Fruit fly (Drosophila melanogaster) whole organism, prepupa: ENCODE results near the gene Rab30.

Experiments used
- Blimp-1 ChIP-seq: fragments of 200-800 bp; sonication (Bioruptor generic); optimal IDR thresholded peaks from 3 replicates; lab custom pipeline; 2017; ENCODE audit warnings: missing biosample characterization, missing genetic modification characterization, mild to moderate bottlenecking, moderate library complexity, missing genetic modification reagents
- CG11762 ChIP-seq: fragments of 200-800 bp; sonication (Bioruptor generic); optimal IDR thresholded peaks from 3 replicates; lab custom pipeline; 2016; ENCODE audit warnings: missing biosample characterization, missing genetic modification characterization; ENCODE audit not compliant: insufficient read depth
- CG15336 ChIP-seq: fragments of 200-800 bp; sonication (Bioruptor generic); IDR thresholded peaks from 2 replicates; pipeline ENCODE4 v1.3.6; 2022; ENCODE audit warnings: missing biosample characterization, missing genetic modification characterization
- CG1621 ChIP-seq: fragments of 200-800 bp; sonication (Bioruptor generic); optimal IDR thresholded peaks from 3 replicates; lab custom pipeline; 2018; ENCODE audit warnings: missing biosample characterization, mild to moderate bottlenecking, missing genetic modification characterization
- CG16779 ChIP-seq: fragments of 200-800 bp; sonication (Bioruptor generic); optimal IDR thresholded peaks from 3 replicates; lab custom pipeline; 2017; ENCODE audit warnings: missing biosample characterization, mild to moderate bottlenecking, missing genetic modification characterization
- CG3032 ChIP-seq: fragments of 200-800 bp; optimal IDR thresholded peaks from 2 replicates; lab custom pipeline; 2019; ENCODE audit warnings: missing biosample characterization, mild to moderate bottlenecking, missing genetic modification characterization, moderate library complexity
- CG31627 ChIP-seq: fragments of 200-800 bp; sonication (Bioruptor generic); optimal IDR thresholded peaks from 3 replicates; lab custom pipeline; 2016; ENCODE audit warnings: missing biosample characterization, missing genetic modification characterization
- CG32006 ChIP-seq: fragments of 200-800 bp; sonication (Bioruptor generic); optimal IDR thresholded peaks from 3 replicates; lab custom pipeline; 2017; ENCODE audit warnings: missing biosample characterization, mild to moderate bottlenecking, missing genetic modification characterization
- CG34406 ChIP-seq: fragments of 200-800 bp; sonication (Bioruptor generic); optimal IDR thresholded peaks from 3 replicates; lab custom pipeline; 2016; ENCODE audit warnings: missing biosample characterization, missing genetic modification characterization
- CG6163 ChIP-seq: fragments of 200-800 bp; sonication (Bioruptor generic); IDR thresholded peaks from 3 replicates; pipeline ENCODE4 v1.3.6; 2022; ENCODE audit warnings: missing biosample characterization, missing genetic modification characterization
- CG6276 ChIP-seq: fragments of 200-800 bp; sonication (Bioruptor generic); optimal IDR thresholded peaks from 2 replicates; lab custom pipeline; 2017; ENCODE audit warnings: missing biosample characterization, mild to moderate bottlenecking, missing genetic modification characterization
- CG6792 ChIP-seq: fragments of 200-800 bp; sonication (Bioruptor generic); optimal IDR thresholded peaks from 3 replicates; lab custom pipeline; 2016; ENCODE audit warnings: missing biosample characterization, missing genetic modification characterization
- CG6808 ChIP-seq: fragments of 200-800 bp; sonication (Bioruptor generic); optimal IDR thresholded peaks from 3 replicates; lab custom pipeline; 2017; ENCODE audit warnings: missing biosample characterization, missing genetic modification characterization, mild to moderate bottlenecking, moderate library complexity, missing genetic modification reagents
- CG8119 ChIP-seq: fragments of 200-800 bp; sonication (Bioruptor generic); IDR thresholded peaks from 3 replicates; pipeline ENCODE4 v1.3.6; 2022; ENCODE audit warnings: missing biosample characterization, missing genetic modification characterization
- CG9139 ChIP-seq: fragments of 200-800 bp; sonication (Bioruptor generic); optimal IDR thresholded peaks from 3 replicates; lab custom pipeline; 2017; ENCODE audit warnings: missing biosample characterization, mild to moderate bottlenecking, missing genetic modification characterization
- Eip75B ChIP-seq: fragments of 200-800 bp; sonication (Bioruptor generic); optimal IDR thresholded peaks from 3 replicates; lab custom pipeline; 2016; ENCODE audit warnings: missing biosample characterization, missing genetic modification characterization
- Eip78C ChIP-seq: fragments of 200-800 bp; sonication (Bioruptor generic); peaks from one replicate; lab custom pipeline; 2016; ENCODE audit warnings: missing biosample characterization, missing genetic modification characterization
- Eip93F ChIP-seq: fragments of 200-800 bp; sonication (Bioruptor generic); optimal IDR thresholded peaks from 2 replicates; lab custom pipeline; 2016; ENCODE audit warnings: missing biosample characterization, mild to moderate bottlenecking, missing genetic modification characterization
- Ets96B ChIP-seq: fragments of 200-800 bp; optimal IDR thresholded peaks from 2 replicates; lab custom pipeline; 2019; ENCODE audit warnings: missing biosample characterization, mild to moderate bottlenecking, missing genetic modification characterization, moderate library complexity
- Hr39 ChIP-seq: fragments of 200-800 bp; sonication (Bioruptor generic); optimal IDR thresholded peaks from 2 replicates; lab custom pipeline; 2016; ENCODE audit warnings: missing biosample characterization, missing genetic modification characterization
- Hr4 ChIP-seq: fragments of 200-800 bp; sonication (Bioruptor generic); optimal IDR thresholded peaks from 3 replicates; lab custom pipeline; 2016; ENCODE audit warnings: missing biosample characterization, missing genetic modification characterization
- Lpt ChIP-seq: fragments of 200-800 bp; sonication (Bioruptor generic); optimal IDR thresholded peaks from 3 replicates; lab custom pipeline; 2016; ENCODE audit warnings: missing biosample characterization, missing genetic modification characterization
- OdsH ChIP-seq: fragments of 200-800 bp; sonication (Bioruptor generic); optimal IDR thresholded peaks from 3 replicates; lab custom pipeline; 2016; ENCODE audit warnings: missing biosample characterization, missing genetic modification characterization
- Sox14 ChIP-seq: fragments of 200-800 bp; sonication (Bioruptor generic); optimal IDR thresholded peaks from 3 replicates; lab custom pipeline; 2016; ENCODE audit warnings: missing biosample characterization, missing genetic modification characterization
- achi ChIP-seq: fragments of 200-800 bp; sonication (Bioruptor generic); optimal IDR thresholded peaks from 3 replicates; lab custom pipeline; 2016; ENCODE audit warnings: missing biosample characterization, missing genetic modification characterization
- acj6 ChIP-seq: fragments of 200-800 bp; sonication (Bioruptor generic); optimal IDR thresholded peaks from 3 replicates; lab custom pipeline; 2016; ENCODE audit warnings: missing biosample characterization, missing genetic modification characterization
- cyc ChIP-seq: fragments of 200-800 bp; sonication (Bioruptor generic); optimal IDR thresholded peaks from 3 replicates; lab custom pipeline; 2016; ENCODE audit warnings: missing biosample characterization, missing genetic modification characterization
- dac ChIP-seq: fragments of 200-800 bp; sonication (Bioruptor generic); optimal IDR thresholded peaks from 2 replicates; lab custom pipeline; 2017; ENCODE audit warnings: missing biosample characterization, mild to moderate bottlenecking, missing genetic modification characterization
- dsx ChIP-seq: fragments of 200-800 bp; optimal IDR thresholded peaks from 3 replicates; lab custom pipeline; 2019; ENCODE audit warnings: missing biosample characterization, mild to moderate bottlenecking, missing genetic modification characterization, moderate library complexity; ENCODE audit not compliant: poor library complexity, severe bottlenecking
- eg ChIP-seq: fragments of 200-800 bp; sonication (Bioruptor generic); IDR thresholded peaks from 3 replicates; pipeline ENCODE4 v1.3.6; 2022; ENCODE audit warnings: missing biosample characterization, missing genetic modification characterization
- fd85E ChIP-seq: fragments of 200-800 bp; sonication (Bioruptor generic); optimal IDR thresholded peaks from 3 replicates; lab custom pipeline; 2016; ENCODE audit warnings: missing biosample characterization, missing genetic modification characterization
- fkh ChIP-seq: fragments of 200-800 bp; sonication (Bioruptor generic); optimal IDR thresholded peaks from 3 replicates; lab custom pipeline; 2017; ENCODE audit warnings: missing biosample characterization, mild to moderate bottlenecking, missing genetic modification characterization, moderate library complexity
- net ChIP-seq: fragments of 200-800 bp; sonication (Bioruptor generic); optimal IDR thresholded peaks from 3 replicates; lab custom pipeline; 2016; ENCODE audit warnings: missing biosample characterization, missing genetic modification characterization
- salr ChIP-seq, 2 experiments: fragments of 200-800 bp; sonication (Bioruptor generic); optimal IDR thresholded peaks; 3 replicates each; lab custom pipeline; 2016 to 2018; ENCODE audit warnings: missing biosample characterization in 2 of 2, missing genetic modification characterization in 2 of 2, mild to moderate bottlenecking in 1 of 2
- spab ChIP-seq: fragments of 200-800 bp; sonication (Bioruptor generic); optimal IDR thresholded peaks from 2 replicates; lab custom pipeline; 2017; ENCODE audit warnings: missing biosample characterization, mild to moderate bottlenecking, missing genetic modification characterization, missing genetic modification reagents
- ss ChIP-seq, 2 experiments: fragments of 200-800 bp; sonication (Bioruptor generic); optimal IDR thresholded peaks; 2 replicates in 1 of 2; 3 replicates in 1 of 2; lab custom pipeline; 2017 to 2018; ENCODE audit warnings: mild to moderate bottlenecking in 2 of 2, missing biosample characterization in 2 of 2, missing genetic modification characterization in 2 of 2, moderate library complexity in 1 of 2
- svp ChIP-seq: fragments of 200-800 bp; sonication (Bioruptor generic); peaks from one replicate; lab custom pipeline; 2016; ENCODE audit warnings: missing biosample characterization, missing genetic modification characterization

Rab30 gene

DNA sequence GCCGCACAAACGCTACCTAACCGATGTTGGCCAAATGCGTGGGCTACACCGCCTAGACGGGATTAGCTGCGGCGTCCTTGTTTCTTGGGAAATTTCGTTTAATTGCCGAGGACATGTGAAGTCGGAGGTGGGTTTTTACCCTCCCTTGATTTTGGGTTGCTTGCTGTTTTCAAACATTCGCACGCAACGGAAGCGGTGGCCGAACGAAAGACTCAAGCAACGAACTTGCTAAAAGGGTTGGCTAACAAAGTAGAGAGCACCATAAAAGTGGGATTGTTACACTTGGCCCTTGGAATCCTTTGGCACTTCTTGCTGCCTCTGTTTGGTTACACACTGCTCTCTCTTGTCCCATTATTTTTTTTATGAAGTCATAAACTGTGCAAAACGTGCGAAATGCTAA lies 21.9 kb downstream of the Rab30 start:
- TF ChIP-seq CG8119 (GFP tag; lab: Robert Waterston, UW) (0 out of 3 replicates have a peak, but pooled peaks have one; percentile 6), achi (no peak)

DNA sequence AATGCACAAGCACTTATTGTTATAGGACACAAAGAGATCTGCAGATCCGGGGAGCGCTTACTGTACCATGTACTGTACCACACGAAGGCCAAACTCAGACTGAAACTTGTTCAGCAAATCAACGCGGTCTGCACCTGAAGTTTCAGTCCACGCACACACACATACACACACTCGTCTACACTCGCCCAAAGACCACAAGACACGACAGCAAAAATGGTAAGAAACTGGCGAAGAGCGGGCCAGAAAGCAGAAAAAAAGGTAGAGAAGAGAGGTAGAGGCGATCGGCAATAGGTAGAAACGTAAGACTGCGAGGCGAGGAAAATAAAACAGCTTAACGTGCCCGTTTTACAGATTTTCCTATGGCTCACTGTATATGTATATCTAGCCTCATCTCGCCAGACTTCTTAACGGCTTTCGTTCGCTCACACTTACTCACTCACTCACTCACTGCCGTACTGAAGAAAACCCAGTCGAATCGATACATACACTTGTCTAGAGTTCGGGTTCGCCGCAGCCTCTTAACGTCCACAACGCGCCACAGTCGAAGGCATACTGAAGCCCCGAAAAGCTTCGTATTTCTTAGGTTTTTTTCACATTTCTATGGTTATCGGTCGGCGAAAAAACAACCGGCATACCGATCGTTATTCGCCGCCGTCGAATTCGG lies 22.5 kb downstream of the Rab30 start, which contains the start of gene uif:
uif (minus strand) TSS at position 553 of the 664 bp plus-strand sequence.
- TF ChIP-seq OdsH (GFP tag; lab: Kevin White, UChicago) = no peak
- peak; percentile 13 for TF ChIP-seq Sox14 (GFP tag; lab: Kevin White, UChicago)
- TF ChIP-seq CG11762 (GFP tag; lab: Kevin White, UChicago) = no peak
- peak; percentile 24; the same call in 1 of the 3 replicates for TF ChIP-seq CG8119 (GFP tag; lab: Robert Waterston, UW)
- peak; percentile 1 for TF ChIP-seq spab (GFP tag; lab: Kevin White, UChicago)
- TF ChIP-seq CG6276 = peak; percentile 52
- no peak for TF ChIP-seq salr (GFP tag; optimal IDR thresholded peaks at IDR 0.05; lab: Kevin White, UChicago)
- TF ChIP-seq dsx (GFP tag; lab: Kevin White, UChicago) = peak; percentile 46
- peak; percentile 52 for TF ChIP-seq CG6163 (GFP tag; lab: Robert Waterston, UW)
- peak; percentile 40; the same call in 1 of the 2 replicates for TF ChIP-seq CG15336 (GFP tag; lab: Robert Waterston, UW)
- peak; percentile 59 for TF ChIP-seq Lpt (GFP tag; lab: Kevin White, UChicago)
- TF ChIP-seq CG3032 = no peak
- peak; percentile 7 for TF ChIP-seq Ets96B (tag; lab: Kevin White, UChicago)
- TF ChIP-seq CG6808 = peak; percentile 9
- peak; percentile 46 to 51 for TF ChIP-seq ss (GFP tag; optimal IDR thresholded peaks at IDR 0.05; lab: Kevin White, UChicago)
- peak; percentile 36 for TF ChIP-seq Eip75B
- TF ChIP-seq Eip78C (GFP tag; lab: Kevin White, UChicago) = peak; percentile 61
- TF ChIP-seq net (GFP tag; lab: Kevin White, UChicago) = peak; percentile 33

DNA sequence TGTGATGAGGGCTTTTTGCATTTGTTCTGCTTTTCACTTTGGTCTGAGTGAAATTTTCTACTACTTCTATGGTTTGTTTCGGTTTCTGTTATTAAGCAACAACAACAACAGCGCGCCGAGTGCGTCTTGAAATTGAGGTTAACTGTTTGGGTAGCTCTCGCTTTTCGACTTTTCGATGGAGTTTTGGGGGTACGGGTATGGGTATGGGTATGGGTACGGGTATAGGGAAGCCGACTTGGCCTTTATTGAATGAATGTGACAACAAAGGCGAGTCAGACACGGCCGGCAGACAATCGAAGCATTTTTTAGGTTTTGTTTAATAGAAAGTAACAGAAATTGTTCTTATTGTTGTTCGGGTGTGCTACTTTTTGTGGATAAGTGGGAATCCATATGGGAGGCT lies 24.8 kb downstream of the Rab30 start:
- no peak for TF ChIP-seq cyc
- TF ChIP-seq CG34406 = no peak

DNA sequence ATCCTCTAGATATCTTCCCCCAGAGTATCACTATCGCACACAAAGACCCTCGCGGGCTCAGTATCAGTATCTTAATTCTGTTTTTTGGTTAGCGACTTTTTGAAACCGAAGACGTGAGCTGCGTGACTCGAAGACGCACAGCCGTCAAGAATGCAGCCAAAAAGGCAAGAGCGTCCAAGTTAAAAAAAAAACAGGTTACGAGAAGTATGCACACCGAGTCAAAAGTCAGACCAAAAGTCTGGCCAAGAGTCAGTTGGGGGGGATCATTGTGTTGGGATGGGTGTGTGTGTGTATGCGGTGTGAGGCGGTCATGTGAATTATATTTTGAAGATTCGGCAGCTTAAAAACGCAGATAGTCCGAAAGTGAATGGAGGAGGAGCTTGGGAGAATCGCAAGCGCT lies 26.9 kb downstream of the Rab30 start:
- TF ChIP-seq Eip78C (GFP tag; lab: Kevin White, UChicago) = peak; percentile 21
- TF ChIP-seq CG6808 = no peak

DNA sequence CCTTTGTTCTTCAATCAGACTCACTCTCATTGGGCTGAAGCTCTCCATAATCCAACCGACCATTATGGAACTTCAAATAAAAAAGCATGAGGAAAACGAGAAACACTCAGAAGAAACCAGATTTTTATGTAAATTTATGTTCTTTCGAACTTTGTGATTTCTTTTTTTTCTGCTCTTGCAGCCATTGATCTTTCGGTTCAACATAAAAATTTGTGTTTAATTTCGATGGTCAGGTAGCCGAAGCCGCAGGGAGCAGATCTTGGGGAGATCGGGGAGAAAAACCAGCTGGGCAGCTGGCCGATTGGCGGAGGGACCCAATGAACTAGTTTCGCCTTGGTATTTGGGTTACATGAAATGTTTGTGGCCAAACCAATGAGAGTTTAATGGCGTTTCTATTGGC lies 28.1 kb downstream of the Rab30 start:
- TF ChIP-seq svp (GFP tag; lab: Kevin White, UChicago) = peak; percentile 49
- TF ChIP-seq Eip78C (GFP tag; lab: Kevin White, UChicago) = peak; percentile 7
- peak; percentile 27 for TF ChIP-seq Blimp-1 (GFP tag; lab: Kevin White, UChicago)
- TF ChIP-seq CG32006 (GFP tag; lab: Kevin White, UChicago) = no peak

DNA sequence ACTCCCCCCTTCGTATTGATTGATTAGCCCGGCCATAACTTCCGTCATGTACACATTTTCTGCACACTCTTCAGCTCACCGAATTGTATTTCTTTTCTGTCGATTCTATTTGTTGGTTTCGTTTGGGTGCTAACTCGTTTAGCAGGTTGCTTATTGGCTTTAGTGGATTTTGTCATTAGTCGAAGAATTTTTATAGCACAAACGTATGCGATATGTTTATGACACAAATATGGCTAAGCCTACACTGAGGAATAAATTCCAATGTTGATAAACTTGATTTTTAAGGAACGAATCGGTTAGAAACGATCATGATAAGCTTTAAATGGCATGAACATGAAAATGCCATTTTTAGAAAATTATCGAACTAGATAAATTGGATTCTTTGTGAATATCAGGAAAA lies 33.7 kb downstream of the Rab30 start:
- TF ChIP-seq eg = 0 out of 3 replicates have a peak, but pooled peaks have one; percentile 6
- TF ChIP-seq dac (GFP tag; lab: Kevin White, UChicago) = no peak

DNA sequence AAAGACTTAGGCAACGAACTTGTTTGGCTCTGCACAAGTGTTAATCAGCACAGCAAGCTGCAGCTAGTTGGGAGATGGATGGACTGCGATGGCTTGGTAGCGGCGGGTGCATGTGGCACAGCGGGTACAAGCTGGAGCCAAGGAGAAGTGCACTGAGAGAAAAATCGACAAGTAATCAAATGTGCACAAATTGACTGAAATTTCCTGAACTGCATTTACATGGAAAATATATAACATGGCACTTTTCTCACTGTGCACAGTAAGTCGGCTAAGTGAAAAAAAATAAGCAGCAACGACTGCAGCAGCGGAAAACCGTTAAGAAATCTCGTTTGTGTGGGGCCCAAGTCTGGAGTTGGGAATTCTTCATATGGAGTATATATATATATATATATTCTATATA lies 41.3 kb downstream of the Rab30 start:
- TF ChIP-seq CG11762 (GFP tag; lab: Kevin White, UChicago) = peak; percentile 46
- TF ChIP-seq CG1621 = peak; percentile 66
- TF ChIP-seq acj6 (GFP tag; lab: Kevin White, UChicago) = peak; percentile 62
- peak; percentile 45 for TF ChIP-seq CG9139
- peak; percentile 67 for TF ChIP-seq Sox14 (GFP tag; lab: Kevin White, UChicago)
- peak; percentile 65 for TF ChIP-seq CG6808
- peak; percentile 57 for TF ChIP-seq spab (GFP tag; lab: Kevin White, UChicago)
- no peak for TF ChIP-seq Eip93F (GFP tag; lab: Kevin White, UChicago)
- peak; percentile 20 for TF ChIP-seq Hr39
- peak; percentile 11 for TF ChIP-seq CG31627
- no peak for TF ChIP-seq fd85E (GFP tag; lab: Kevin White, UChicago)
- TF ChIP-seq CG15336 (GFP tag; lab: Robert Waterston, UW) = peak; percentile 78
- TF ChIP-seq CG6163 (GFP tag; lab: Robert Waterston, UW) = peak; percentile 88
- peak; percentile 76 for TF ChIP-seq Hr4 (GFP tag; lab: Kevin White, UChicago)
- no peak for TF ChIP-seq fkh (GFP tag; lab: Kevin White, UChicago)
- peak; percentile 39 for TF ChIP-seq dac (GFP tag; lab: Kevin White, UChicago)
- peak; percentile 63 for TF ChIP-seq Lpt (GFP tag; lab: Kevin White, UChicago)
- TF ChIP-seq CG6792 (GFP tag; lab: Kevin White, UChicago) = peak; percentile 66
- TF ChIP-seq net (GFP tag; lab: Kevin White, UChicago) = peak; percentile 77
- TF ChIP-seq CG34406 = peak; percentile 36
- TF ChIP-seq CG8119 (GFP tag; lab: Robert Waterston, UW) = peak; percentile 75
- TF ChIP-seq CG16779 (tag; lab: Kevin White, UChicago) = peak; percentile 44
